Worm (Caenorhabditis elegans) whole organism, L2 larva: ENCODE data around the gene csn-1.

Experiments
- blmp-1 ChIP-seq: sonication (generic microtip); optimal IDR thresholded peaks from 2 replicates; lab custom pipeline; 2017; ENCODE audit warnings: missing genetic modification characterization, mild to moderate bottlenecking, missing compliant biosample characterization, antibody characterized with exemption, moderate library complexity; ENCODE audit not compliant: insufficient read depth
- lin-39 ChIP-seq: fragments of 150-350 bp; optimal IDR thresholded peaks from 2 replicates; lab custom pipeline; 2014; ENCODE audit warnings: missing biosample characterization, missing genetic modification reagents, missing genetic modification characterization
- nhr-10 ChIP-seq: sonication (generic microtip); optimal IDR thresholded peaks from 2 replicates; lab custom pipeline; 2017; ENCODE audit warnings: missing biosample characterization, missing genetic modification characterization
- sem-4 ChIP-seq: fragments of 150-350 bp; optimal IDR thresholded peaks from 2 replicates; lab custom pipeline; 2014; ENCODE audit warnings: missing biosample characterization, missing genetic modification reagents, missing genetic modification characterization
- snpc-4 ChIP-seq: fragments of 150-350 bp; optimal IDR thresholded peaks from 2 replicates; lab custom pipeline; 2014; ENCODE audit warnings: missing biosample characterization, missing genetic modification characterization
- ztf-11 ChIP-seq: sonication (generic microtip); optimal IDR thresholded peaks from 2 replicates; lab custom pipeline; 2017; ENCODE audit warnings: missing biosample characterization, missing genetic modification characterization

DNA sequence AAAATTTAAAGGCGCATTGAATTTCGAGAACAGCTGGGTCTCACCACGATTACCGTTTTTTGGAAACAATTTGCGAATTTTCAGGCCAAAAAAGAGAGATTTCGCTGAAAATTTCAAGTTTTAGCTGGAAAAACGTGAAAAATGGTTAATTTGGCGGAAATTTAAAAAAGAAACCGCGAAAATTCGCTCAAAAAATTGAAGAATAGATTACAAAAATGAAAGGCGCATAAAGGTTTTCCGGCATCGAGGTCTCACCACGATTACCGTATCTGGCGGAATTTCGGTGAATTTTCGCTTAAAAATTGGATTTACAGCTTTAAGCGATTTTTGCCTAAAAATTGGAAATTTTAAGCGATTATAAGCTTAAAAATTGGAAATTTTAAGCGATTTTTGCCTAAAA lies 10.9 kb downstream of the csn-1 start:
- no peak for TF ChIP-seq lin-39 (tag; lab: Kevin White, UChicago)
- TF ChIP-seq nhr-10 (tag; lab: Kevin White, UChicago) = no peak
- TF ChIP-seq blmp-1 = no peak
- no peak for TF ChIP-seq ztf-11 (tag; lab: Kevin White, UChicago)
- no peak for TF ChIP-seq snpc-4 (tag; lab: Kevin White, UChicago)
- no peak for TF ChIP-seq sem-4
